Fruit fly (Drosophila melanogaster): ENCODE results near the gene Spp.
A peak's percentile ranks its signal among the peaks of the same experiment; 100 is the strongest.

The Spp gene

dm6 chr2L:517911-518619, 26.4 kb downstream of the Spp start (continued):
- TF ChIP-seq gce (GFP tag; IDR thresholded peaks at IDR 0.05) (no peak), phol (tag; optimal IDR thresholded peaks at IDR 0.05) (no peak), Bgb (GFP tag; IDR thresholded peaks at IDR 0.05; ENCODE audit: partially characterized antibody) (no peak), Usf (GFP tag; optimal IDR thresholded peaks at IDR 0.05) (no peak), CG16779 (GFP tag; IDR thresholded peaks at IDR 0.05) (no peak), zen (tag; optimal IDR thresholded peaks at IDR 0.05) (peak; percentile 99), CG1832 (GFP tag; optimal IDR thresholded peaks at IDR 0.05) (peak; percentile 40), sisA (GFP tag; IDR thresholded peaks at IDR 0.05) (no peak), CG30020 (tag; optimal IDR thresholded peaks at IDR 0.05) (no peak), Fer1 (GFP tag; optimal IDR thresholded peaks at IDR 0.05) (no peak), Doc2 (GFP tag; IDR thresholded peaks at IDR 0.05) (no peak), CG15479 (GFP tag; optimal IDR thresholded peaks at IDR 0.05) (peak; percentile 97), pho (GFP tag; optimal IDR thresholded peaks at IDR 0.05) (no peak), CG31441 (GFP tag; IDR thresholded peaks at IDR 0.05) (no peak), CG3407 (GFP tag; optimal IDR thresholded peaks at IDR 0.05) (no peak), CG8924 (tag; optimal IDR thresholded peaks at IDR 0.05) (no peak), CG10321 (GFP tag; IDR thresholded peaks at IDR 0.05) (no peak), dmrt99B (tag; optimal IDR thresholded peaks at IDR 0.05) (no peak), CG6813 (GFP tag; optimal IDR thresholded peaks at IDR 0.05) (no peak), CG7987 (GFP tag; optimal IDR thresholded peaks at IDR 0.05) (no peak), disco-r (GFP tag; optimal IDR thresholded peaks at IDR 0.05) (no peak), Chrac-16 (GFP tag; optimal IDR thresholded peaks at IDR 0.05) (no peak), CG18619 (GFP tag; optimal IDR thresholded peaks at IDR 0.05) (no peak)

dm6 chr2L:516032-516993, 28.1 kb downstream of the Spp start:
- TF ChIP-seq CG4820 (GFP tag; optimal IDR thresholded peaks at IDR 0.05) (peak; percentile 67), Asciz (GFP tag; optimal IDR thresholded peaks at IDR 0.05) (peak; percentile 82), toy (GFP tag; IDR thresholded peaks at IDR 0.05) (no peak), CG12391 (tag; optimal IDR thresholded peaks at IDR 0.05) (peak; percentile 83), bbx (GFP tag; IDR thresholded peaks at IDR 0.05; ENCODE audit: partially characterized antibody) (no peak), TFAM (GFP tag; optimal IDR thresholded peaks at IDR 0.05) (peak; percentile 54), cas (GFP tag; IDR thresholded peaks at IDR 0.05) (peak; percentile 49; the same call in 1 of the 2 replicates), YL-1 (GFP tag; optimal IDR thresholded peaks at IDR 0.05) (no peak), Hmx (GFP tag; optimal IDR thresholded peaks at IDR 0.05) (no peak), CG9609 (GFP tag; optimal IDR thresholded peaks at IDR 0.05) (peak; percentile 43), CG3065 (GFP tag; optimal IDR thresholded peaks at IDR 0.05) (peak; percentile 39), CG13894 (tag; optimal IDR thresholded peaks at IDR 0.05) (peak; percentile 41), sna (GFP tag; IDR thresholded peaks at IDR 0.05; ENCODE audit: partially characterized antibody) (no peak), da (GFP tag; optimal IDR thresholded peaks at IDR 0.05) (peak; percentile 37), Mrtf (GFP tag; IDR thresholded peaks at IDR 0.05) (0 out of 3 replicates have a peak, but pooled peaks have one; percentile 69), CG7372 (GFP tag; IDR thresholded peaks at IDR 0.05) (peak; percentile 64), slou (GFP tag; optimal IDR thresholded peaks at IDR 0.05) (peak; percentile 31), CG30403 (GFP tag; optimal IDR thresholded peaks at IDR 0.05) (peak; percentile 80), E2f2 (GFP tag; IDR thresholded peaks at IDR 0.05) (peak; percentile 44; the same call in 1 of the 2 replicates), croc (GFP tag; conservative IDR thresholded peaks at IDR 0.05) (peak; percentile 69), mam (GFP tag; optimal IDR thresholded peaks at IDR 0.05) (peak; percentile 62), lbe (GFP tag; optimal IDR thresholded peaks at IDR 0.05) (no peak), CG13123 (GFP tag; optimal IDR thresholded peaks at IDR 0.05) (peak; percentile 33), sc (optimal IDR thresholded peaks at IDR 0.05) (no peak), sc (GFP tag; optimal IDR thresholded peaks at IDR 0.05) (peak; percentile 77)

All from whole organism, embryonic.